Fruit fly (Drosophila melanogaster) whole organism, prepupa: ENCODE measurements around the gene Elo68beta.
A peak's percentile ranks its signal among the peaks of the same experiment; 100 is the strongest.

Experiments
- Blimp-1 ChIP-seq: fragments of 200-800 bp; sonication (Bioruptor generic); optimal IDR thresholded peaks from 3 replicates; lab custom pipeline; 2017; ENCODE audit warnings: missing biosample characterization, missing genetic modification characterization, mild to moderate bottlenecking, moderate library complexity, missing genetic modification reagents
- CG10631 ChIP-seq: fragments of 200-800 bp; sonication (Bioruptor generic); optimal IDR thresholded peaks from 2 replicates; lab custom pipeline; 2016; ENCODE audit warnings: missing biosample characterization, missing genetic modification characterization
- CG10669 ChIP-seq: fragments of 200-800 bp; sonication (Bioruptor generic); optimal IDR thresholded peaks from 3 replicates; lab custom pipeline; 2018; ENCODE audit warnings: missing biosample characterization, mild to moderate bottlenecking, missing genetic modification characterization, moderate library complexity
- CG11294 ChIP-seq: fragments of 200-800 bp; sonication (Bioruptor generic); IDR thresholded peaks from 2 replicates; pipeline ENCODE4 v1.3.6; 2022; ENCODE audit warnings: missing biosample characterization, missing genetic modification characterization
- CG11762 ChIP-seq: fragments of 200-800 bp; sonication (Bioruptor generic); optimal IDR thresholded peaks from 3 replicates; lab custom pipeline; 2016; ENCODE audit warnings: missing biosample characterization, missing genetic modification characterization; ENCODE audit not compliant: insufficient read depth
- CG11902 ChIP-seq: fragments of 200-800 bp; sonication (Bioruptor generic); optimal IDR thresholded peaks from 3 replicates; lab custom pipeline; 2016; ENCODE audit warnings: missing biosample characterization, missing genetic modification characterization
- CG15336 ChIP-seq: fragments of 200-800 bp; sonication (Bioruptor generic); IDR thresholded peaks from 2 replicates; pipeline ENCODE4 v1.3.6; 2022; ENCODE audit warnings: missing biosample characterization, missing genetic modification characterization
- CG1621 ChIP-seq: fragments of 200-800 bp; sonication (Bioruptor generic); optimal IDR thresholded peaks from 3 replicates; lab custom pipeline; 2018; ENCODE audit warnings: missing biosample characterization, mild to moderate bottlenecking, missing genetic modification characterization
- CG3032 ChIP-seq: fragments of 200-800 bp; optimal IDR thresholded peaks from 2 replicates; lab custom pipeline; 2019; ENCODE audit warnings: missing biosample characterization, mild to moderate bottlenecking, missing genetic modification characterization, moderate library complexity
- CG31627 ChIP-seq: fragments of 200-800 bp; sonication (Bioruptor generic); optimal IDR thresholded peaks from 3 replicates; lab custom pipeline; 2016; ENCODE audit warnings: missing biosample characterization, missing genetic modification characterization
- CG34406 ChIP-seq: fragments of 200-800 bp; sonication (Bioruptor generic); optimal IDR thresholded peaks from 3 replicates; lab custom pipeline; 2016; ENCODE audit warnings: missing biosample characterization, missing genetic modification characterization
- CG3919 ChIP-seq: fragments of 200-800 bp; sonication (Bioruptor generic); optimal IDR thresholded peaks from 3 replicates; lab custom pipeline; 2016; ENCODE audit warnings: missing biosample characterization, missing genetic modification characterization
- CG4318 ChIP-seq: fragments of 200-800 bp; sonication (Bioruptor generic); optimal IDR thresholded peaks from 3 replicates; lab custom pipeline; 2017; ENCODE audit warnings: missing biosample characterization, mild to moderate bottlenecking, missing genetic modification characterization
- CG6792 ChIP-seq: fragments of 200-800 bp; sonication (Bioruptor generic); optimal IDR thresholded peaks from 3 replicates; lab custom pipeline; 2016; ENCODE audit warnings: missing biosample characterization, missing genetic modification characterization
- CG6808 ChIP-seq: fragments of 200-800 bp; sonication (Bioruptor generic); optimal IDR thresholded peaks from 3 replicates; lab custom pipeline; 2017; ENCODE audit warnings: missing biosample characterization, missing genetic modification characterization, mild to moderate bottlenecking, moderate library complexity, missing genetic modification reagents
- CG6854 ChIP-seq: fragments of 200-800 bp; sonication (Bioruptor generic); optimal IDR thresholded peaks from 2 replicates; lab custom pipeline; 2017; ENCODE audit warnings: missing biosample characterization, mild to moderate bottlenecking, missing genetic modification characterization
- CG7368 ChIP-seq: fragments of 200-800 bp; sonication (Bioruptor generic); optimal IDR thresholded peaks from 3 replicates; lab custom pipeline; 2016; ENCODE audit warnings: missing biosample characterization, missing genetic modification characterization
- CG8119 ChIP-seq: fragments of 200-800 bp; sonication (Bioruptor generic); IDR thresholded peaks from 3 replicates; pipeline ENCODE4 v1.3.6; 2022; ENCODE audit warnings: missing biosample characterization, missing genetic modification characterization
- CG8319 ChIP-seq: fragments of 200-800 bp; sonication (Bioruptor generic); optimal IDR thresholded peaks from 3 replicates; lab custom pipeline; 2016; ENCODE audit warnings: missing biosample characterization, missing genetic modification characterization
- CG8632 ChIP-seq: fragments of 200-800 bp; sonication (Bioruptor generic); optimal IDR thresholded peaks from 3 replicates; lab custom pipeline; 2016; ENCODE audit warnings: missing biosample characterization, missing genetic modification characterization
- CG9139 ChIP-seq: fragments of 200-800 bp; sonication (Bioruptor generic); optimal IDR thresholded peaks from 3 replicates; lab custom pipeline; 2017; ENCODE audit warnings: missing biosample characterization, mild to moderate bottlenecking, missing genetic modification characterization
- Eip75B ChIP-seq: fragments of 200-800 bp; sonication (Bioruptor generic); optimal IDR thresholded peaks from 3 replicates; lab custom pipeline; 2016; ENCODE audit warnings: missing biosample characterization, missing genetic modification characterization
- Ets96B ChIP-seq: fragments of 200-800 bp; optimal IDR thresholded peaks from 2 replicates; lab custom pipeline; 2019; ENCODE audit warnings: missing biosample characterization, mild to moderate bottlenecking, missing genetic modification characterization, moderate library complexity
- Gug ChIP-seq: fragments of 200-800 bp; sonication (Bioruptor generic); IDR thresholded peaks from 2 replicates; pipeline ENCODE4 v1.3.6; 2022; ENCODE audit warnings: missing biosample characterization, missing genetic modification characterization
- Hr39 ChIP-seq: fragments of 200-800 bp; sonication (Bioruptor generic); optimal IDR thresholded peaks from 2 replicates; lab custom pipeline; 2016; ENCODE audit warnings: missing biosample characterization, missing genetic modification characterization
- Hr4 ChIP-seq: fragments of 200-800 bp; sonication (Bioruptor generic); optimal IDR thresholded peaks from 3 replicates; lab custom pipeline; 2016; ENCODE audit warnings: missing biosample characterization, missing genetic modification characterization
- Lpt ChIP-seq: fragments of 200-800 bp; sonication (Bioruptor generic); optimal IDR thresholded peaks from 3 replicates; lab custom pipeline; 2016; ENCODE audit warnings: missing biosample characterization, missing genetic modification characterization
- Met ChIP-seq: fragments of 200-800 bp; sonication (Bioruptor generic); optimal IDR thresholded peaks from 3 replicates; lab custom pipeline; 2016; ENCODE audit warnings: missing biosample characterization, missing genetic modification characterization
- Sox102F ChIP-seq: fragments of 200-800 bp; sonication (Bioruptor generic); optimal IDR thresholded peaks from 2 replicates; lab custom pipeline; 2016; ENCODE audit warnings: missing biosample characterization, mild to moderate bottlenecking, missing genetic modification characterization
- Sox15 ChIP-seq: fragments of 200-800 bp; sonication (Bioruptor generic); optimal IDR thresholded peaks from 3 replicates; lab custom pipeline; 2016; ENCODE audit warnings: missing biosample characterization, missing genetic modification characterization
- acj6 ChIP-seq: fragments of 200-800 bp; sonication (Bioruptor generic); optimal IDR thresholded peaks from 3 replicates; lab custom pipeline; 2016; ENCODE audit warnings: missing biosample characterization, missing genetic modification characterization
- cyc ChIP-seq: fragments of 200-800 bp; sonication (Bioruptor generic); optimal IDR thresholded peaks from 3 replicates; lab custom pipeline; 2016; ENCODE audit warnings: missing biosample characterization, missing genetic modification characterization
- dac ChIP-seq: fragments of 200-800 bp; sonication (Bioruptor generic); optimal IDR thresholded peaks from 2 replicates; lab custom pipeline; 2017; ENCODE audit warnings: missing biosample characterization, mild to moderate bottlenecking, missing genetic modification characterization
- eg ChIP-seq: fragments of 200-800 bp; sonication (Bioruptor generic); IDR thresholded peaks from 3 replicates; pipeline ENCODE4 v1.3.6; 2022; ENCODE audit warnings: missing biosample characterization, missing genetic modification characterization
- esn ChIP-seq: fragments of 200-800 bp; sonication (Bioruptor generic); optimal IDR thresholded peaks from 2 replicates; lab custom pipeline; 2016; ENCODE audit warnings: missing biosample characterization, mild to moderate bottlenecking, missing genetic modification characterization, moderate library complexity
- fd85E ChIP-seq: fragments of 200-800 bp; sonication (Bioruptor generic); optimal IDR thresholded peaks from 3 replicates; lab custom pipeline; 2016; ENCODE audit warnings: missing biosample characterization, missing genetic modification characterization
- fkh ChIP-seq: fragments of 200-800 bp; sonication (Bioruptor generic); optimal IDR thresholded peaks from 3 replicates; lab custom pipeline; 2017; ENCODE audit warnings: missing biosample characterization, mild to moderate bottlenecking, missing genetic modification characterization, moderate library complexity
- lz ChIP-seq: fragments of 200-800 bp; sonication (Bioruptor generic); optimal IDR thresholded peaks from 3 replicates; lab custom pipeline; 2016; ENCODE audit warnings: missing biosample characterization, missing genetic modification characterization
- net ChIP-seq: fragments of 200-800 bp; sonication (Bioruptor generic); optimal IDR thresholded peaks from 3 replicates; lab custom pipeline; 2016; ENCODE audit warnings: missing biosample characterization, missing genetic modification characterization
- salr ChIP-seq, 2 experiments: fragments of 200-800 bp; sonication (Bioruptor generic); optimal IDR thresholded peaks; 3 replicates each; lab custom pipeline; 2016 to 2018; ENCODE audit warnings: missing biosample characterization in 2 of 2, missing genetic modification characterization in 2 of 2, mild to moderate bottlenecking in 1 of 2
- spab ChIP-seq: fragments of 200-800 bp; sonication (Bioruptor generic); optimal IDR thresholded peaks from 2 replicates; lab custom pipeline; 2017; ENCODE audit warnings: missing biosample characterization, mild to moderate bottlenecking, missing genetic modification characterization, missing genetic modification reagents
- ss ChIP-seq, 2 experiments: fragments of 200-800 bp; sonication (Bioruptor generic); optimal IDR thresholded peaks; 2 replicates in 1 of 2; 3 replicates in 1 of 2; lab custom pipeline; 2017 to 2018; ENCODE audit warnings: mild to moderate bottlenecking in 2 of 2, missing biosample characterization in 2 of 2, missing genetic modification characterization in 2 of 2, moderate library complexity in 1 of 2
- svp ChIP-seq: fragments of 200-800 bp; sonication (Bioruptor generic); peaks from one replicate; lab custom pipeline; 2016; ENCODE audit warnings: missing biosample characterization, missing genetic modification characterization

Gene Elo68beta

dm6 chr3L:11074043-11074853 lies 27.2 kb downstream of the Elo68beta start, which contains the start of the genes Pfdn2 and Noc1:
Gene Pfdn2, minus strand, starts transcription at chr3L:11074388.
Gene Noc1, plus strand, starts transcription at chr3L:11074769.
- TF ChIP-seq CG10669 (GFP tag; lab: Kevin White, UChicago) (no peak), CG11294 (GFP tag; lab: Robert Waterston, UW) (peak; percentile 50; the same call in 1 of the 2 replicates), eg (no peak), CG6854 (GFP tag; lab: Kevin White, UChicago) (peak; percentile 20), Lpt (no peak), salr (GFP tag; optimal IDR thresholded peaks at IDR 0.05; lab: Kevin White, UChicago) (no peak), CG9139 (GFP tag; lab: Kevin White, UChicago) (no peak), CG6808 (GFP tag; lab: Kevin White, UChicago) (no peak), cyc (no peak), CG15336 (0 out of 2 replicates have a peak, but pooled peaks have one; percentile 7), CG11762 (GFP tag; lab: Kevin White, UChicago) (no peak), Blimp-1 (GFP tag; lab: Kevin White, UChicago) (no peak), CG10631 (GFP tag; lab: Kevin White, UChicago) (peak; percentile 73), esn (GFP tag; lab: Kevin White, UChicago) (peak; percentile 62), CG8319 (peak; percentile 2), CG8632 (GFP tag; lab: Kevin White, UChicago) (no peak), Hr4 (GFP tag; lab: Kevin White, UChicago) (no peak), dac (GFP tag; lab: Kevin White, UChicago) (no peak), CG3919 (GFP tag; lab: Kevin White, UChicago) (no peak), CG6792 (GFP tag; lab: Kevin White, UChicago) (no peak), Met (GFP tag; lab: Kevin White, UChicago) (no peak), svp (no peak), net (no peak), CG34406 (GFP tag; lab: Kevin White, UChicago) (no peak), Hr39 (GFP tag; lab: Kevin White, UChicago) (no peak), lz (GFP tag; lab: Kevin White, UChicago) (peak; percentile 38), CG31627 (GFP tag; lab: Kevin White, UChicago) (peak; percentile 51), CG3032 (tag; lab: Kevin White, UChicago) (peak; percentile 31), Eip75B (no peak), Ets96B (tag; lab: Kevin White, UChicago) (no peak), Sox15 (GFP tag; lab: Kevin White, UChicago) (no peak), CG8119 (GFP tag; lab: Robert Waterston, UW) (no peak), spab (GFP tag; lab: Kevin White, UChicago) (no peak), ss (GFP tag; optimal IDR thresholded peaks at IDR 0.05; lab: Kevin White, UChicago) (no peak), Sox102F (GFP tag; lab: Kevin White, UChicago) (no peak), CG11902 (no peak), Gug (GFP tag; lab: Robert Waterston, UW) (peak; percentile 30; the same call in 1 of the 2 replicates)

DNA sequence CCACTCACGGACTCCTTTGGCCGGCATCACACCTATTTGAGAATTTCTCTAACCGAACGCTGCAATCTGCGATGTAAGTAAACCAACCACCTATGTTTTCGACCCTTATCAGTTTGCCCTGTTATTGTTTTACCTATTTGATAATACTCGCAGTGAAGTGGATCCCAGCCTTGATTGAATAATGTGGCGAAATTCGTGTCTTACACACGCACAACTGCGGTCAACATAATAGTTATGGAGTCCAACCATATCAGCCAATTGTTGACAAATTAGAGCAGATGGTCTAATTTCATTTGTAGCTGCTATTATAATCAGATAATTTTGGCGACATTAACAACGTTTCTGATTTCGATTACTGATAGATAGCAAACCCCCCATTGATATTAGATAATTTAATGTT lies 30.4 kb downstream of the Elo68beta start:
- TF ChIP-seq CG7368 (GFP tag; lab: Kevin White, UChicago) (no peak), CG34406 (GFP tag; lab: Kevin White, UChicago) (no peak), acj6 (no peak), fkh (GFP tag; lab: Kevin White, UChicago) (no peak), CG11294 (GFP tag; lab: Robert Waterston, UW) (no peak), fd85E (GFP tag; lab: Kevin White, UChicago) (no peak), Lpt (no peak), CG4318 (GFP tag; lab: Kevin White, UChicago) (no peak), Hr4 (GFP tag; lab: Kevin White, UChicago) (no peak), CG8319 (no peak), eg (no peak), CG1621 (tag; lab: Kevin White, UChicago) (no peak), Ets96B (tag; lab: Kevin White, UChicago) (no peak), lz (GFP tag; lab: Kevin White, UChicago) (no peak)
